Fruit fly (Drosophila melanogaster): ENCODE data around the gene CG3793.

CG3793 gene

dm6 chr2L:15748261-15748553, 15.8 kb upstream of the CG3793 start:
- TF ChIP-seq pan (optimal IDR thresholded peaks at IDR 0.05) (no peak), CG8478 (optimal IDR thresholded peaks at IDR 0.05) (no peak), psq (optimal IDR thresholded peaks at IDR 0.05) (no peak), Dll (optimal IDR thresholded peaks at IDR 0.05) (no peak), EcR (GFP tag; optimal IDR thresholded peaks at IDR 0.05) (no peak), usp (GFP tag; optimal IDR thresholded peaks at IDR 0.05) (no peak)

dm6 chr2L:15749313-15749712, 14.7 kb upstream of the CG3793 start:
- TF ChIP-seq Dll (optimal IDR thresholded peaks at IDR 0.05) (no peak), pan (optimal IDR thresholded peaks at IDR 0.05) (no peak), CG8478 (optimal IDR thresholded peaks at IDR 0.05) (no peak), EcR (GFP tag; optimal IDR thresholded peaks at IDR 0.05) (no peak), usp (GFP tag; optimal IDR thresholded peaks at IDR 0.05) (no peak), psq (optimal IDR thresholded peaks at IDR 0.05) (no peak)

dm6 chr2L:15750523-15751258, 13.3 kb upstream of the CG3793 start, which contains the start of gene ND-B17:
ND-B17 (minus strand) TSS chr2L:15751078.
- TF ChIP-seq Dll (optimal IDR thresholded peaks at IDR 0.05): no peak
- peak; percentile 44 for TF ChIP-seq pan (optimal IDR thresholded peaks at IDR 0.05)
- TF ChIP-seq usp (GFP tag; optimal IDR thresholded peaks at IDR 0.05): no peak
- TF ChIP-seq psq (optimal IDR thresholded peaks at IDR 0.05): no peak
- no peak for TF ChIP-seq CG8478 (optimal IDR thresholded peaks at IDR 0.05)
- no peak for TF ChIP-seq EcR (GFP tag; optimal IDR thresholded peaks at IDR 0.05)

- TF ChIP-seq psq (optimal IDR thresholded peaks at IDR 0.05) (no peak), CG8478 (optimal IDR thresholded peaks at IDR 0.05) (no peak), Dll (optimal IDR thresholded peaks at IDR 0.05) (no peak), pan (optimal IDR thresholded peaks at IDR 0.05) (no peak), EcR (GFP tag; optimal IDR thresholded peaks at IDR 0.05) (no peak), usp (GFP tag; optimal IDR thresholded peaks at IDR 0.05) (no peak)
These were observed 12.8 kb upstream of the CG3793 start for dm6 chr2L:15751259-15751555.

dm6 chr2L:15752096-15752495, 11.9 kb upstream of the CG3793 start, which contains the start of gene Mtr4:
Mtr4 (plus strand) TSS chr2L:15752263.
- TF ChIP-seq CG8478 (optimal IDR thresholded peaks at IDR 0.05): no peak
- TF ChIP-seq usp (GFP tag; optimal IDR thresholded peaks at IDR 0.05): no peak
- no peak for TF ChIP-seq pan (optimal IDR thresholded peaks at IDR 0.05)
- no peak for TF ChIP-seq Dll (optimal IDR thresholded peaks at IDR 0.05)
- no peak for TF ChIP-seq psq (optimal IDR thresholded peaks at IDR 0.05)
- TF ChIP-seq EcR (GFP tag; optimal IDR thresholded peaks at IDR 0.05): no peak

- TF ChIP-seq usp (GFP tag; optimal IDR thresholded peaks at IDR 0.05) (no peak), Dll (optimal IDR thresholded peaks at IDR 0.05) (no peak), CG8478 (optimal IDR thresholded peaks at IDR 0.05) (no peak), pan (optimal IDR thresholded peaks at IDR 0.05) (no peak), psq (optimal IDR thresholded peaks at IDR 0.05) (no peak), EcR (GFP tag; optimal IDR thresholded peaks at IDR 0.05) (no peak)
These were observed 3.4 kb upstream of the CG3793 start for dm6 chr2L:15760666-15761065.

dm6 chr2L:15761409-15762407, 2.3 kb upstream of the CG3793 start:
- TF ChIP-seq usp (GFP tag; optimal IDR thresholded peaks at IDR 0.05) (no peak), EcR (GFP tag; optimal IDR thresholded peaks at IDR 0.05) (no peak), pan (optimal IDR thresholded peaks at IDR 0.05) (no peak), CG8478 (optimal IDR thresholded peaks at IDR 0.05) (no peak), Dll (optimal IDR thresholded peaks at IDR 0.05) (no peak), psq (optimal IDR thresholded peaks at IDR 0.05) (no peak)

- TF ChIP-seq EcR (GFP tag; optimal IDR thresholded peaks at IDR 0.05) (no peak), Dll (optimal IDR thresholded peaks at IDR 0.05) (peak; percentile 75), psq (optimal IDR thresholded peaks at IDR 0.05) (no peak)
These were observed 1.6 kb upstream of the CG3793 start, which contains the start of gene Gli for dm6 chr2L:15762466-15762865. Gli (minus strand) TSS chr2L:15762758.

dm6 chr2L:15763401-15763800, 619 bp upstream of the CG3793 start:
- TF ChIP-seq psq (optimal IDR thresholded peaks at IDR 0.05) (no peak), EcR (GFP tag; optimal IDR thresholded peaks at IDR 0.05) (no peak), pan (optimal IDR thresholded peaks at IDR 0.05) (no peak), usp (GFP tag; optimal IDR thresholded peaks at IDR 0.05) (no peak), Dll (optimal IDR thresholded peaks at IDR 0.05) (no peak), CG8478 (optimal IDR thresholded peaks at IDR 0.05) (no peak)

- TF ChIP-seq psq (optimal IDR thresholded peaks at IDR 0.05): no peak
- TF ChIP-seq pan (optimal IDR thresholded peaks at IDR 0.05): no peak
- TF ChIP-seq usp (GFP tag; optimal IDR thresholded peaks at IDR 0.05): no peak
- TF ChIP-seq Dll (optimal IDR thresholded peaks at IDR 0.05): no peak
- TF ChIP-seq CG8478 (optimal IDR thresholded peaks at IDR 0.05): no peak
- no peak for TF ChIP-seq EcR (GFP tag; optimal IDR thresholded peaks at IDR 0.05)
These were observed 4.1 kb downstream of the CG3793 start, which contains the start of gene wek for dm6 chr2L:15768097-15768496. wek (minus strand) TSS chr2L:15768349.

dm6 chr2L:15770978-15771377, 7.0 kb downstream of the CG3793 start, which contains the start of gene Ku80:
Ku80 (minus strand) TSS chr2L:15771159.
- TF ChIP-seq EcR (GFP tag; optimal IDR thresholded peaks at IDR 0.05) (no peak), Dll (optimal IDR thresholded peaks at IDR 0.05) (no peak), usp (GFP tag; optimal IDR thresholded peaks at IDR 0.05) (no peak), pan (optimal IDR thresholded peaks at IDR 0.05) (no peak), psq (optimal IDR thresholded peaks at IDR 0.05) (no peak), CG8478 (optimal IDR thresholded peaks at IDR 0.05) (no peak)

dm6 chr2L:15773013-15773412, 9.0 kb downstream of the CG3793 start, which contains the start of gene CG31826:
CG31826 (minus strand) TSS chr2L:15773113.
- TF ChIP-seq Dll (optimal IDR thresholded peaks at IDR 0.05) (no peak), CG8478 (optimal IDR thresholded peaks at IDR 0.05) (no peak), usp (GFP tag; optimal IDR thresholded peaks at IDR 0.05) (no peak), pan (optimal IDR thresholded peaks at IDR 0.05) (no peak), psq (optimal IDR thresholded peaks at IDR 0.05) (no peak), EcR (GFP tag; optimal IDR thresholded peaks at IDR 0.05) (no peak)

Measured in whole organism.